Worm (Caenorhabditis elegans): ENCODE measurements around the gene abhd-3.2.

abhd-3.2 gene

DNA sequence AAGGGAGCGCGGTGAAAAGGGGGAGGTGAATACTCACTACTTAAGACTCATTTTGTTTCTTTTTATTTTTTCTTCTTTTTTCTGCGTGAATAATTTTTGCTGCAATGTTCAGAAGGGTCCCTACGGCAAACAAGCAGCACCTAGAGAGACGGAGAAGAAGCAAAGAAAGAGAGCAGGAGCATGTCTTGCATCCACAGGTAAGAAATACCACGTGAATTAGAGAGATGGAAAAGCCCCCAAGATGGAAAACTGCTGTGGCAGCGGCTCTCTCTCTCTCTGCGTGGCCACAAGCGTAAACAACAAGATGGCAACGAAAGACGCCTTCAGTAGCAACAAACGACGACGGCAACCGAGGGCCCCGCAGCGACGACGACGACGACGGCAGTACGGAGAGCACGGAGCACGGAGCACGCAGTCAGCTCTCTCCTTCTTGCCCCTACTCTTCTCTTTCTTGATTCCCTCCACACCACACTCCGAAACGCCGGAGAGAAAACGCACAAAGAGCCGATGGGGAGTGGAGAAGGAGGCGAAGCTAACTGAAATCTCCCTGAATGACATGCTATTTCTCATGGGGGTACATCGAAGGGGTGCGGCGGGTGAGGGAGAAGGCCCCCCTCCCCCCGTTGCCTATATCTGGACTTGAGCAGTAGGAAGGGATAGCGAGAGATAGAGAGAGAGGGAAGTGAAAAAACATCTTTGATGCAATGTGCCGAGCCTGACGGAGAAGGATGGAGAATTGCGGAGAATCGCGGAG is 15.0 kb upstream of the abhd-3.2 start:
- TF ChIP-seq dao-5 (tag; optimal IDR thresholded peaks at IDR 0.05), result no peak
- TF ChIP-seq him-1 (tag; optimal IDR thresholded peaks at IDR 0.05), result peak; percentile 79

DNA sequence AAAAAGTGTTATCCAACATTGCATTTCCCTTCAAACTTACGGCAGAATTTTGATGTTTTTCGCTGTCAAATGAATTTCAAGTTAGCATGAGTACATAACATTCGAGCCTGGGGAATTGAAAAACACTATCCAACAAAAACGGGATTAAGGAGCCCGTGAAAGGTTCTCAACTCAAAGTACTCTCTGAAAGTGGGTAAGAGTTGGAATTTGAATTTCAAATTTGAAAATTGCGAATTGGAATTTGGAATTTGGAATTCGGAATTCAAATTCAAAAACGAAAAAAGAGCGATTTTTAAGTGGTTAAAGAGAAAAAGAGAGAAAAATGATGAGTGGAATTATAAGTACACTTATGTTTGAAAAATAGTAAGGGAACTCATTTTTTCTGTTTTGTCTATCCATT is 13.5 kb upstream of the abhd-3.2 start, which contains the start of the genes C09E10.3 and dgk-1:
TSS of gene C09E10.3 (minus strand) at position 101 of the 400 bp plus-strand sequence.
TSS of gene dgk-1 (minus strand) at position 183 of the 400 bp plus-strand sequence.
- no peak for TF ChIP-seq dao-5 (tag; optimal IDR thresholded peaks at IDR 0.05)
- TF ChIP-seq him-1 (tag; optimal IDR thresholded peaks at IDR 0.05), result no peak
- TF ChIP-seq W03F9.2 (tag; optimal IDR thresholded peaks at IDR 0.05), result no peak

DNA sequence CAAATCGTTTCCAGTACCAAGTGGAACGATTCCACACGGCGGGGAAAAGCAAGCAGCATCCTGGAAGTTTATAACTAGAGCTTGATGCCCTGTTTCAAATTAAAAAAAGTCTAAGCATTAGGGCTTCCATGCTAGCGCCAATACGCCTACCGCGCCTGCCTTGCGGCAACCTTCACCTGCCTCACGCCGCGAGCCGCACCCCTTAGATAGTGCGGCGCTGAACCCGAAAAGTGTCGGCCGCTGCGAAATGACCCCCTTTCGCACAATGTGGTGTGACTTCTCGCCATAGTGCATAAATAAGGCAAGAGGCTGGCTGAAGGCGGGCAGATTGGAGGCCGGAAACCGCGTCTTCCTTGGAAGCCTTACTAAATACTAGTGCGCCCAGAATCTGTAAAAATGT is 8.7 kb upstream of the abhd-3.2 start:
- no peak for TF ChIP-seq dao-5 (tag; optimal IDR thresholded peaks at IDR 0.05)
- no peak for TF ChIP-seq him-1 (tag; optimal IDR thresholded peaks at IDR 0.05)
- no peak for TF ChIP-seq W03F9.2 (tag; optimal IDR thresholded peaks at IDR 0.05)

DNA sequence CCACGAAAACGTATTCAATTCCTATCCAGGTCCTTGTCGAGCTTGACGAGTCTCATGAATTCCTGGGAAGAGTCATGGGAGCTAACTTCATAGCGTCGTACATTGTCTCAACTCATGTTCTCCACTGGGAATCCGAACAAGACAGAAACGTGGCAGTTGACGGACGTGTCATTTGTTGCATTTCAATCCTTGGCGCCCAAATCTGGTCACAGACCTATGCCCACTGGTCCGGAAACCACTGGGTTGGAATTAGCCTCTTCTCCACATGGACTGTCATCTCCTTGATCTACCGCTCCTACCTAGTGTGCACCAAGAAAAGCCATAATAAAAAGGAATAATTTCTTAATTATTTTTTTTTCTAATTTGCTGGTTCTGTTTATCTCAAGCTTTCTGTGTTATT is 4.8 kb upstream of the abhd-3.2 start:
- TF ChIP-seq dao-5 (tag; optimal IDR thresholded peaks at IDR 0.05) (no peak), W03F9.2 (tag; optimal IDR thresholded peaks at IDR 0.05) (no peak), him-1 (tag; optimal IDR thresholded peaks at IDR 0.05) (no peak)

DNA sequence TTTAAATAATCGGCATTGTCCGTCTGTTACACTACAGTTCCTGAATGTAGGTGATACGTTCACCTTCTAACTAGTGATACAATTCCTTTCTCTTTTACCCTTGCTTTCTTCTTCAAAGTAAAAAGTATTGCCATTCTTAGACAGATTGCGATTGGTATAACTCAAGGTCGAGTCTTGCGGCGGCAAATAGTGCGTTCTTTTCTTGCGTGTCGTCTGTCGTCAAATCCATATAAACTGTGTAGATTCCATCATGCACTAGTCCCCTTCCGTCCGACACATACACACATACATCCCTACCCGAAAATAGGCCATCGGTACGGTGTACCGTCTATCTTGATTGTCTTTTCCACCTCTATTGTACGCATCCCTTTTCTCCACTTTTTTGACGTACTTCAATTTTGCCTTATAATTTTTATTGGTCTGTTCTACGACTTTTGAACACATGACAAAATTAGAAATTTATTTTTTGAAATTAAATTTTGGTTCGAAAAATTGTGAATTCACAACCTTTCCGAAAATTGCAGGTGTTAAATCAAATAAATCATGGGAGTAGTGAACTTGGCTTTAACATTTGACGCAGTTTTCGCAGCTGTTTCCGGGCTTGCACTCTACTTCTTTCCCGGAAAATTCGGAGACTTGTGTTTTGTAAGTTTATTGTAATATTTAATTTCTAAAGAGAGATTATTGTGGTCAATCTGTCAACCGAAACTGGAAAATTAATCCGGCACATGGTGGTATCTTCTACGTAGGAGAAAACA is 2.6 kb upstream of the abhd-3.2 start, which contains the start of gene C44C1.1:
TSS of gene C44C1.1 (plus strand) at position 525 of the 758 bp plus-strand sequence.
- no peak for TF ChIP-seq him-1 (tag; optimal IDR thresholded peaks at IDR 0.05)

DNA sequence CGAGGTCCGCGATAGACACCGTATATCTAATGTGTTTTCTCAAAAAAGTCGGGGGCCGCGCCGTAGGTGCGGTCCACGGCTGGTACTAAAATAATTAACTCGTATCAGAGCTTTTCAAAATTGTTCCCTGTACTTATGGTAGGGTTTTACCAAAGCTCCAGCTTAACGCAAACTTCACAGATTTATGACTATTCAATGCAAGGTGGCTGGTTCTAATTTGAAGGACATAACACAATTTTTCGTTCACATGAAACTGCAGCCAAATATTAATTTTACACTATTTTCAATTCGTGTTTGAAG is 2.6 kb downstream of the abhd-3.2 start:
- TF ChIP-seq him-1 (tag; optimal IDR thresholded peaks at IDR 0.05) (no peak), dao-5 (tag; optimal IDR thresholded peaks at IDR 0.05) (no peak), W03F9.2 (tag; optimal IDR thresholded peaks at IDR 0.05) (no peak)

DNA sequence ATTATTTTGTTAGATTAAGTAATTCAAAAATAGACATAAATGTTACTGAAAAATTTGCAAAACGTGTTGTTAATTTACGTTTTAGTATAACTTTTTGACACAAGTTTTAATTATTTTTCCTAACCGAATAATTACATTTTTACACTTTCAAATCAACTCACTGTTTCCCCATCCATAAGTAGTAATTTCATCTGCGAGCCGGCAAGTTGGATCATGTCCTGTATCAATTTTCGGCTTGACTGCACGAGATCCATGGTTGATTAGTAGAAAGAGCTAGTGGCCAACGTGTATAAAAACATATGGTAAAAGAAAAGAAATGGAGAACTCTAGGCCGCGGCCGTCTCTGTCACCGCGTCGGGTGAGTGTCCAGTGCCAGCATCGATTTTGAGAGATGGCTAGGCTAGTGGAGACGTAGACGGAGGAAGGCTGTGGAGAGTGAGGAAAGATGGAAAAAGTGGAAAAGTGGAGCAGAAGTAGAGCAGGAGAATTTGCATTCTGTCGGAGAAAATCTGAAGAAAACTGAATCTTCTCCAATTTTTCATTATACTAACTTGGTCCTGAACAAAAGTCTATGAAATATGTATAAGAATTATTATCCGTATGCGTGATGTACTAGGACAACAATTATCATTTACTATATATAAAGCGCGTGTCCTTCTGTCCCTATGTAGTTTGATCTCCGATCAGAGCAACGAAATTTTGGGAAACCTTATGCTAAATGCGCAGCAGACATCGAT is 3.1 kb downstream of the abhd-3.2 start, which contains the start of gene vps-45:
TSS of gene vps-45 (minus strand) at position 350 of the 737 bp plus-strand sequence.
- TF ChIP-seq him-1 (tag; optimal IDR thresholded peaks at IDR 0.05) (no peak), W03F9.2 (tag; optimal IDR thresholded peaks at IDR 0.05) (peak; percentile 41)

DNA sequence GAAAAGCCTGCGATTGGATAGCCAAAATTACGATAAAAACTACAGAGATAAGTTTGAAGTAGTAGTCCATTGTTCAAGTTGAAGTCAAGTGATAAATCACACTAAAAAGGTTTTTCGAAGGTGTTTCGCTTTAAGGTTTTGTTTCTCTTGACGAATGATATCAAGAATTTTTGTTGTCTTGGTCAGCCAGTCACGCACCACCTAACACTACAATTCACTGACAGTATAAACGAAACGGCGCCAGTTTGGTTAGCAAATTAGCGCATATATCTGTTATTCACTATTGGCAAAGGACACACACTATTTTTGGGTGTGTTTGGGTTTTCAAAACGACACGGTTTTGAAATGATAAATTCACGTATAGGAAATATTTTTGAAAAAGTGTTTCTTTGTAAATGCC is 7.7 kb downstream of the abhd-3.2 start, which contains the start of gene C44C1.6:
TSS of gene C44C1.6 (minus strand) at position 199 of the 400 bp plus-strand sequence.
- TF ChIP-seq W03F9.2 (tag; optimal IDR thresholded peaks at IDR 0.05) (no peak), him-1 (tag; optimal IDR thresholded peaks at IDR 0.05) (no peak), dao-5 (tag; optimal IDR thresholded peaks at IDR 0.05) (no peak)

DNA sequence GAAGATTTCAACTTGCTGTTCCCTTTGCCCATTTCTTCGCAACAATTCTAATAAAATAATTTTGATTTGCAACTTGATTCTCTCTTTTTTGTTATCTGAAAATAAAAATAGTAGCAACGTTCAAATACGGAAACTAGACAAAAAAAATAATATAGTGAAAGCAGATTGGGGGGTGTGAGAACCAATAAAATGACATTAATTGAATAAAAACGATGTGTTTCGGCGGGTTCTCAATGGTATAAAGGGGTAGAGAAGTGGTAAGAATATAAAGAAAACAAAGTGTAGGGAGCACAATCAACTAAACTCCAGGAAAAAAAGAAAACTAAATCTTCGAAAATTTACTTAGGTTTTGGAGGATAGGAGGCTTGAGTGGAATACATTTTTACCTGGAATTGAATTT is 14.6 kb downstream of the abhd-3.2 start, which contains the start of gene ncs-1:
TSS of gene ncs-1 (minus strand) at position 101 of the 400 bp plus-strand sequence.
- TF ChIP-seq him-1 (tag; optimal IDR thresholded peaks at IDR 0.05), result no peak
- no peak for TF ChIP-seq W03F9.2 (tag; optimal IDR thresholded peaks at IDR 0.05)
- TF ChIP-seq dao-5 (tag; optimal IDR thresholded peaks at IDR 0.05), result no peak

DNA sequence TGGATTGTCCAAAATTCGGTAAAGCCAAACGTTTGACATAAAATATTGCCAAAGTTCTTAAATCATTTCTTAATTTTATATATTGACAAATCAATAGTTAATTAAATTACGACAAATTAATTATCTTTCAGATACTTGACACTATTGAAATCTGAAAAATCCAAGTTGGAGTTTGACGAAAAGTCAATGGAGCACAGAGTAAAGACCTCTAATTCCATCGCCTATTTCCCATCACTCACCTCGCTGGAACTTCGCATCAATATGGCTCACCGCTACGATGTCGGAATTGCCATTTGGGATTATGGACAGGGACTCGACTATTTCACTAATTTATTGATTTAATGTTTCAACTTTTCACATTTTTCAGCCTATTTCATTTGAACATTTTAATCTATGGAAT is 17.7 kb downstream of the abhd-3.2 start:
- TF ChIP-seq dao-5 (tag; optimal IDR thresholded peaks at IDR 0.05) (no peak), him-1 (tag; optimal IDR thresholded peaks at IDR 0.05) (no peak), W03F9.2 (tag; optimal IDR thresholded peaks at IDR 0.05) (no peak)

DNA sequence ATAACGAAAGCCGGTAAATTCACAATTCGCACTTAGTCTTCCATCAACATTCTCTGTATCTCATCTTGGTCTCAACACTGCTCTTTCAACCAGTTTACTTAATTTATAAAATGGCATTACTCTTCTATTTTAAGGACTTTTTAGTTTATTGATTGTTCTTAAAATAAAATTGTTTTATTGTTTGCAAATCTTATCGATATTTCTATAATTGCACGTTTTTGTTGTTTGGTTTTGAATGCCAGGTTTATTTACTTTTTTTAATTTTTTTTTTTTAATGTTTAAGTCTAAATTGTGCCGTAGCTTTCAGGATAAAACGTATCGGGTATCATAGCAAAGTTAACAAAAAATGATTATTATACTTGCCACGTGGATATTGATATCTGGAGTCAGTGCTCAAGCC is 20.2 kb downstream of the abhd-3.2 start, which contains the start of gene chil-10:
TSS of gene chil-10 (plus strand) at position 301 of the 400 bp plus-strand sequence.
- TF ChIP-seq dao-5 (tag; optimal IDR thresholded peaks at IDR 0.05), result no peak
- TF ChIP-seq him-1 (tag; optimal IDR thresholded peaks at IDR 0.05), result no peak
- TF ChIP-seq W03F9.2 (tag; optimal IDR thresholded peaks at IDR 0.05), result no peak

DNA sequence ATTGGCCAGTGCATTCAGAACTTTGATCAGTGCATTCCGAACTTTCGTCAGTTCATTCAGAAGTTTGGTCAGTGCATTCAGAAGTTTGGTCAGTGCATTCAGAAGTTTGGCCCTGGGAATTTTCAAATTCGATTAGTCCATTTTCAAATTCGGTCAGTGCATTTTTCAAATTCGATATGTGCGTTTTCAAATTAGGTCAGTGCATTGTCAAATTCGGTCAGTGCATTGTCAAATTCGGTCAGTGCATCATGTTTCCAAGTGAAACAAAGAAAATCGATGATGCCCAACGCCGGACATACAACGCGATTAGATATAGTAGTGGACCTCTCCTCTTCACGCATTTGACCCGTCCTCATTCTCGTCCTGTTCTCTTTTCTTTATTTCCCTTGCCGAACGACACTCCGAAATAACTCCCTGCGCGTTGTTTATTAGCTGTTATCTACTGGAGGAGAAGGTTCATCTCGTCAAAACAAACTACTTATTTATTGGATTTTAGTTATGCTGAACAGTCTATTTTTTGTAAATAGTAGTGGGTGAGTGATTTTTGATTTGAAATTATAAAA is 23.2 kb downstream of the abhd-3.2 start, which contains the start of gene apm-3:
TSS of gene apm-3 (plus strand) at position 477 of the 563 bp plus-strand sequence.
- peak; percentile 2 for TF ChIP-seq W03F9.2 (tag; optimal IDR thresholded peaks at IDR 0.05)
- no peak for TF ChIP-seq dao-5 (tag; optimal IDR thresholded peaks at IDR 0.05)

DNA sequence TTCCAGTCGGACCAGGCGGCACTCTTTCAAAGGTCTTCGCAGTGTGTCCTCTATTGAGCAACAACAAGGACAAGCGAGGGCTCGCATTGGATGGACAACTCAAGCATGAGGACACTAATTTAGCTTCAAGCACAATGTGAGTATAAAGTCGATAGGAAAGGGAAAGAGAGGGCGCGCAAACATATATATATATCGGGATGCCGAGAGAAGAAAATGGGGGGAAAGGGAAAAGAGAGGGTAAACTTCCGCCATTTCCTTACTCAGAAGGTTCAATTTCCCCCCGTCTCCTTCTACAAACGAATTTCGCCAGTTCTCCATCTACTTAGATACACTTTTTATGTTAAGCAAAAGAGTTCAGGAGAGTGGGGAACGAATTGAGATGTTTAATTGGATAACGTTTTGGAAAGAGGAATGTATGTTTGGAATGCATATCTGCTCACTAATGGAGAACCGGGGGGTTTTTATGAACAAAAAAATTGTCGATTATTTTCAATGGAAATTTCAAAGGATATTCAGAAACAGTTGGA is 25.2 kb downstream of the abhd-3.2 start:
- TF ChIP-seq dao-5 (tag; optimal IDR thresholded peaks at IDR 0.05) (no peak), him-1 (tag; optimal IDR thresholded peaks at IDR 0.05) (no peak), W03F9.2 (tag; optimal IDR thresholded peaks at IDR 0.05) (no peak)

Measured in whole organism, L4/young adult.